Fruit fly (Drosophila melanogaster) whole organism: ENCODE data around the gene CG11617.

Experiments
- Dll ChIP-seq: fragments of >200 bp; optimal IDR thresholded peaks from 2 replicates; lab custom pipeline; 2017
- pan ChIP-seq: fragments of >200 bp; optimal IDR thresholded peaks from 2 replicates; lab custom pipeline; 2017
- usp ChIP-seq: fragments of >200 bp; optimal IDR thresholded peaks from 2 replicates; lab custom pipeline; 2017; ENCODE audit warnings: missing biosample characterization, missing genetic modification characterization, mixed read lengths

dm6 chr2L:241415-241814 is 34.3 kb upstream of the CG11617 start:
- TF ChIP-seq Dll (lab: Kevin White, UChicago) (no peak), usp (GFP tag; lab: Kevin White, UChicago) (no peak), pan (no peak)
